Fruit fly (Drosophila melanogaster) whole organism, prepupa: ENCODE results near the gene Sr-CIV.

Experiments
- Blimp-1 ChIP-seq: fragments of 200-800 bp; sonication (Bioruptor generic); optimal IDR thresholded peaks from 3 replicates; lab custom pipeline; 2017; ENCODE audit warnings: missing biosample characterization, missing genetic modification characterization, mild to moderate bottlenecking, moderate library complexity, missing genetic modification reagents
- CG10669 ChIP-seq: fragments of 200-800 bp; sonication (Bioruptor generic); optimal IDR thresholded peaks from 3 replicates; lab custom pipeline; 2018; ENCODE audit warnings: missing biosample characterization, mild to moderate bottlenecking, missing genetic modification characterization, moderate library complexity
- CG11294 ChIP-seq: fragments of 200-800 bp; sonication (Bioruptor generic); IDR thresholded peaks from 2 replicates; pipeline ENCODE4 v1.3.6; 2022; ENCODE audit warnings: missing biosample characterization, missing genetic modification characterization
- CG11762 ChIP-seq: fragments of 200-800 bp; sonication (Bioruptor generic); optimal IDR thresholded peaks from 3 replicates; lab custom pipeline; 2016; ENCODE audit warnings: missing biosample characterization, missing genetic modification characterization; ENCODE audit not compliant: insufficient read depth
- CG11902 ChIP-seq: fragments of 200-800 bp; sonication (Bioruptor generic); optimal IDR thresholded peaks from 3 replicates; lab custom pipeline; 2016; ENCODE audit warnings: missing biosample characterization, missing genetic modification characterization
- CG15336 ChIP-seq: fragments of 200-800 bp; sonication (Bioruptor generic); IDR thresholded peaks from 2 replicates; pipeline ENCODE4 v1.3.6; 2022; ENCODE audit warnings: missing biosample characterization, missing genetic modification characterization
- CG1621 ChIP-seq: fragments of 200-800 bp; sonication (Bioruptor generic); optimal IDR thresholded peaks from 3 replicates; lab custom pipeline; 2018; ENCODE audit warnings: missing biosample characterization, mild to moderate bottlenecking, missing genetic modification characterization
- CG16779 ChIP-seq: fragments of 200-800 bp; sonication (Bioruptor generic); optimal IDR thresholded peaks from 3 replicates; lab custom pipeline; 2017; ENCODE audit warnings: missing biosample characterization, mild to moderate bottlenecking, missing genetic modification characterization
- CG3032 ChIP-seq: fragments of 200-800 bp; optimal IDR thresholded peaks from 2 replicates; lab custom pipeline; 2019; ENCODE audit warnings: missing biosample characterization, mild to moderate bottlenecking, missing genetic modification characterization, moderate library complexity
- CG31627 ChIP-seq: fragments of 200-800 bp; sonication (Bioruptor generic); optimal IDR thresholded peaks from 3 replicates; lab custom pipeline; 2016; ENCODE audit warnings: missing biosample characterization, missing genetic modification characterization
- CG32006 ChIP-seq: fragments of 200-800 bp; sonication (Bioruptor generic); optimal IDR thresholded peaks from 3 replicates; lab custom pipeline; 2017; ENCODE audit warnings: missing biosample characterization, mild to moderate bottlenecking, missing genetic modification characterization
- CG34406 ChIP-seq: fragments of 200-800 bp; sonication (Bioruptor generic); optimal IDR thresholded peaks from 3 replicates; lab custom pipeline; 2016; ENCODE audit warnings: missing biosample characterization, missing genetic modification characterization
- CG3919 ChIP-seq: fragments of 200-800 bp; sonication (Bioruptor generic); optimal IDR thresholded peaks from 3 replicates; lab custom pipeline; 2016; ENCODE audit warnings: missing biosample characterization, missing genetic modification characterization
- CG4318 ChIP-seq: fragments of 200-800 bp; sonication (Bioruptor generic); optimal IDR thresholded peaks from 3 replicates; lab custom pipeline; 2017; ENCODE audit warnings: missing biosample characterization, mild to moderate bottlenecking, missing genetic modification characterization
- CG6163 ChIP-seq: fragments of 200-800 bp; sonication (Bioruptor generic); IDR thresholded peaks from 3 replicates; pipeline ENCODE4 v1.3.6; 2022; ENCODE audit warnings: missing biosample characterization, missing genetic modification characterization
- CG6276 ChIP-seq: fragments of 200-800 bp; sonication (Bioruptor generic); optimal IDR thresholded peaks from 2 replicates; lab custom pipeline; 2017; ENCODE audit warnings: missing biosample characterization, mild to moderate bottlenecking, missing genetic modification characterization
- CG6792 ChIP-seq: fragments of 200-800 bp; sonication (Bioruptor generic); optimal IDR thresholded peaks from 3 replicates; lab custom pipeline; 2016; ENCODE audit warnings: missing biosample characterization, missing genetic modification characterization
- CG6808 ChIP-seq: fragments of 200-800 bp; sonication (Bioruptor generic); optimal IDR thresholded peaks from 3 replicates; lab custom pipeline; 2017; ENCODE audit warnings: missing biosample characterization, missing genetic modification characterization, mild to moderate bottlenecking, moderate library complexity, missing genetic modification reagents
- CG6854 ChIP-seq: fragments of 200-800 bp; sonication (Bioruptor generic); optimal IDR thresholded peaks from 2 replicates; lab custom pipeline; 2017; ENCODE audit warnings: missing biosample characterization, mild to moderate bottlenecking, missing genetic modification characterization
- CG7368 ChIP-seq: fragments of 200-800 bp; sonication (Bioruptor generic); optimal IDR thresholded peaks from 3 replicates; lab custom pipeline; 2016; ENCODE audit warnings: missing biosample characterization, missing genetic modification characterization
- CG8319 ChIP-seq: fragments of 200-800 bp; sonication (Bioruptor generic); optimal IDR thresholded peaks from 3 replicates; lab custom pipeline; 2016; ENCODE audit warnings: missing biosample characterization, missing genetic modification characterization
- CG8632 ChIP-seq: fragments of 200-800 bp; sonication (Bioruptor generic); optimal IDR thresholded peaks from 3 replicates; lab custom pipeline; 2016; ENCODE audit warnings: missing biosample characterization, missing genetic modification characterization
- CG9139 ChIP-seq: fragments of 200-800 bp; sonication (Bioruptor generic); optimal IDR thresholded peaks from 3 replicates; lab custom pipeline; 2017; ENCODE audit warnings: missing biosample characterization, mild to moderate bottlenecking, missing genetic modification characterization
- Eip75B ChIP-seq: fragments of 200-800 bp; sonication (Bioruptor generic); optimal IDR thresholded peaks from 3 replicates; lab custom pipeline; 2016; ENCODE audit warnings: missing biosample characterization, missing genetic modification characterization
- Eip78C ChIP-seq: fragments of 200-800 bp; sonication (Bioruptor generic); peaks from one replicate; lab custom pipeline; 2016; ENCODE audit warnings: missing biosample characterization, missing genetic modification characterization
- Ets21C ChIP-seq: fragments of 200-800 bp; sonication (Bioruptor generic); optimal IDR thresholded peaks from 3 replicates; lab custom pipeline; 2016; ENCODE audit warnings: missing biosample characterization, missing genetic modification characterization
- Ets96B ChIP-seq: fragments of 200-800 bp; optimal IDR thresholded peaks from 2 replicates; lab custom pipeline; 2019; ENCODE audit warnings: missing biosample characterization, mild to moderate bottlenecking, missing genetic modification characterization, moderate library complexity
- Gug ChIP-seq: fragments of 200-800 bp; sonication (Bioruptor generic); IDR thresholded peaks from 2 replicates; pipeline ENCODE4 v1.3.6; 2022; ENCODE audit warnings: missing biosample characterization, missing genetic modification characterization
- Hr38 ChIP-seq: sonication (Bioruptor generic); optimal IDR thresholded peaks from 2 replicates; lab custom pipeline; 2016; ENCODE audit warnings: missing biosample characterization, missing genetic modification characterization
- Hr39 ChIP-seq: fragments of 200-800 bp; sonication (Bioruptor generic); optimal IDR thresholded peaks from 2 replicates; lab custom pipeline; 2016; ENCODE audit warnings: missing biosample characterization, missing genetic modification characterization
- Hr4 ChIP-seq: fragments of 200-800 bp; sonication (Bioruptor generic); optimal IDR thresholded peaks from 3 replicates; lab custom pipeline; 2016; ENCODE audit warnings: missing biosample characterization, missing genetic modification characterization
- Lpt ChIP-seq: fragments of 200-800 bp; sonication (Bioruptor generic); optimal IDR thresholded peaks from 3 replicates; lab custom pipeline; 2016; ENCODE audit warnings: missing biosample characterization, missing genetic modification characterization
- Met ChIP-seq: fragments of 200-800 bp; sonication (Bioruptor generic); optimal IDR thresholded peaks from 3 replicates; lab custom pipeline; 2016; ENCODE audit warnings: missing biosample characterization, missing genetic modification characterization
- OdsH ChIP-seq: fragments of 200-800 bp; sonication (Bioruptor generic); optimal IDR thresholded peaks from 3 replicates; lab custom pipeline; 2016; ENCODE audit warnings: missing biosample characterization, missing genetic modification characterization
- Sox14 ChIP-seq: fragments of 200-800 bp; sonication (Bioruptor generic); optimal IDR thresholded peaks from 3 replicates; lab custom pipeline; 2016; ENCODE audit warnings: missing biosample characterization, missing genetic modification characterization
- Sox15 ChIP-seq: fragments of 200-800 bp; sonication (Bioruptor generic); optimal IDR thresholded peaks from 3 replicates; lab custom pipeline; 2016; ENCODE audit warnings: missing biosample characterization, missing genetic modification characterization
- achi ChIP-seq: fragments of 200-800 bp; sonication (Bioruptor generic); optimal IDR thresholded peaks from 3 replicates; lab custom pipeline; 2016; ENCODE audit warnings: missing biosample characterization, missing genetic modification characterization
- acj6 ChIP-seq: fragments of 200-800 bp; sonication (Bioruptor generic); optimal IDR thresholded peaks from 3 replicates; lab custom pipeline; 2016; ENCODE audit warnings: missing biosample characterization, missing genetic modification characterization
- cyc ChIP-seq: fragments of 200-800 bp; sonication (Bioruptor generic); optimal IDR thresholded peaks from 3 replicates; lab custom pipeline; 2016; ENCODE audit warnings: missing biosample characterization, missing genetic modification characterization
- esn ChIP-seq: fragments of 200-800 bp; sonication (Bioruptor generic); optimal IDR thresholded peaks from 2 replicates; lab custom pipeline; 2016; ENCODE audit warnings: missing biosample characterization, mild to moderate bottlenecking, missing genetic modification characterization, moderate library complexity
- fd59A ChIP-seq: fragments of 200-800 bp; sonication (Bioruptor generic); optimal IDR thresholded peaks from 2 replicates; lab custom pipeline; 2017; ENCODE audit warnings: missing biosample characterization, mild to moderate bottlenecking, missing genetic modification characterization, missing genetic modification reagents
- fd85E ChIP-seq: fragments of 200-800 bp; sonication (Bioruptor generic); optimal IDR thresholded peaks from 3 replicates; lab custom pipeline; 2016; ENCODE audit warnings: missing biosample characterization, missing genetic modification characterization
- lz ChIP-seq: fragments of 200-800 bp; sonication (Bioruptor generic); optimal IDR thresholded peaks from 3 replicates; lab custom pipeline; 2016; ENCODE audit warnings: missing biosample characterization, missing genetic modification characterization
- pdm3 ChIP-seq: fragments of 200-800 bp; sonication (Bioruptor generic); optimal IDR thresholded peaks from 3 replicates; lab custom pipeline; 2016; ENCODE audit warnings: missing biosample characterization, missing genetic modification characterization
- salr ChIP-seq, 2 experiments: fragments of 200-800 bp; sonication (Bioruptor generic); optimal IDR thresholded peaks; 3 replicates each; lab custom pipeline; 2016 to 2018; ENCODE audit warnings: missing biosample characterization in 2 of 2, missing genetic modification characterization in 2 of 2, mild to moderate bottlenecking in 1 of 2
- spab ChIP-seq: fragments of 200-800 bp; sonication (Bioruptor generic); optimal IDR thresholded peaks from 2 replicates; lab custom pipeline; 2017; ENCODE audit warnings: missing biosample characterization, mild to moderate bottlenecking, missing genetic modification characterization, missing genetic modification reagents
- ss ChIP-seq, 2 experiments: fragments of 200-800 bp; sonication (Bioruptor generic); optimal IDR thresholded peaks; 2 replicates in 1 of 2; 3 replicates in 1 of 2; lab custom pipeline; 2017 to 2018; ENCODE audit warnings: mild to moderate bottlenecking in 2 of 2, missing biosample characterization in 2 of 2, missing genetic modification characterization in 2 of 2, moderate library complexity in 1 of 2
- svp ChIP-seq: fragments of 200-800 bp; sonication (Bioruptor generic); peaks from one replicate; lab custom pipeline; 2016; ENCODE audit warnings: missing biosample characterization, missing genetic modification characterization
- topi ChIP-seq: fragments of 200-800 bp; sonication (Bioruptor generic); optimal IDR thresholded peaks from 3 replicates; lab custom pipeline; 2016; ENCODE audit warnings: missing biosample characterization, missing genetic modification characterization
- vri ChIP-seq: fragments of 200-800 bp; sonication (Bioruptor generic); optimal IDR thresholded peaks from 3 replicates; lab custom pipeline; 2016; ENCODE audit warnings: missing biosample characterization, mild to moderate bottlenecking, missing genetic modification characterization

Gene Sr-CIV

dm6 chr2L:3569892-3570291 is 46.0 kb upstream of the Sr-CIV start (continued):
- no peak for TF ChIP-seq CG16779 (tag; lab: Kevin White, UChicago)
- no peak for TF ChIP-seq CG34406 (GFP tag; lab: Kevin White, UChicago)
- TF ChIP-seq CG3919 (GFP tag; lab: Kevin White, UChicago) = no peak
- TF ChIP-seq Blimp-1 (GFP tag; lab: Kevin White, UChicago) = no peak
- peak; percentile 41 for TF ChIP-seq Hr39 (GFP tag; lab: Kevin White, UChicago)
- no peak for TF ChIP-seq CG10669
- TF ChIP-seq Ets96B (tag; lab: Kevin White, UChicago) = no peak
- no peak for TF ChIP-seq ss (GFP tag; optimal IDR thresholded peaks at IDR 0.05; lab: Kevin White, UChicago)
- TF ChIP-seq CG9139 (GFP tag; lab: Kevin White, UChicago) = no peak
- TF ChIP-seq, all 60 proteins: peak for 18

dm6 chr2L:3567394-3567793 is 43.5 kb upstream of the Sr-CIV start:
- TF ChIP-seq spab (GFP tag; lab: Kevin White, UChicago) (no peak), CG6808 (GFP tag; lab: Kevin White, UChicago) (no peak), salr (GFP tag; optimal IDR thresholded peaks at IDR 0.05; lab: Kevin White, UChicago) (no peak), lz (GFP tag; lab: Kevin White, UChicago) (peak; percentile 22), cyc (GFP tag; lab: Kevin White, UChicago) (peak; percentile 42), Hr38 (GFP tag; lab: Kevin White, UChicago) (no peak), Lpt (no peak), Hr4 (GFP tag; lab: Kevin White, UChicago) (peak; percentile 13), CG9139 (GFP tag; lab: Kevin White, UChicago) (no peak), Met (GFP tag; lab: Kevin White, UChicago) (peak; percentile 46), CG11902 (GFP tag; lab: Kevin White, UChicago) (no peak), CG8632 (GFP tag; lab: Kevin White, UChicago) (no peak), svp (GFP tag; lab: Kevin White, UChicago) (peak; percentile 64), acj6 (GFP tag; lab: Kevin White, UChicago) (no peak), Sox15 (GFP tag; lab: Kevin White, UChicago) (no peak), CG15336 (GFP tag; lab: Robert Waterston, UW) (no peak), CG3032 (tag; lab: Kevin White, UChicago) (peak; percentile 32), CG3919 (GFP tag; lab: Kevin White, UChicago) (peak; percentile 30), topi (peak; percentile 35), CG6854 (GFP tag; lab: Kevin White, UChicago) (no peak), esn (GFP tag; lab: Kevin White, UChicago) (peak; percentile 40), CG11294 (GFP tag; lab: Robert Waterston, UW) (no peak), CG8319 (GFP tag; lab: Kevin White, UChicago) (no peak), CG10669 (peak; percentile 34), Eip75B (peak; percentile 16), Gug (GFP tag; lab: Robert Waterston, UW) (no peak), fd85E (GFP tag; lab: Kevin White, UChicago) (no peak), Hr39 (GFP tag; lab: Kevin White, UChicago) (peak; percentile 19), CG4318 (GFP tag; lab: Kevin White, UChicago) (no peak), CG1621 (tag; lab: Kevin White, UChicago) (no peak), Sox14 (GFP tag; lab: Kevin White, UChicago) (no peak), CG32006 (GFP tag; lab: Kevin White, UChicago) (peak; percentile 36), CG11762 (no peak), fd59A (GFP tag; lab: Kevin White, UChicago) (no peak), Ets21C (GFP tag; lab: Kevin White, UChicago) (peak; percentile 24), CG6163 (no peak; the same call in 2 of the 3 replicates), CG31627 (GFP tag; lab: Kevin White, UChicago) (peak; percentile 22), vri (GFP tag; lab: Kevin White, UChicago) (no peak), CG6276 (GFP tag; lab: Kevin White, UChicago) (no peak), pdm3 (GFP tag; lab: Kevin White, UChicago) (peak; percentile 12), CG16779 (tag; lab: Kevin White, UChicago) (peak; percentile 0), Blimp-1 (GFP tag; lab: Kevin White, UChicago) (no peak), CG6792 (GFP tag; lab: Kevin White, UChicago) (peak; percentile 33), CG7368 (GFP tag; lab: Kevin White, UChicago) (no peak), achi (GFP tag; lab: Kevin White, UChicago) (peak; percentile 27), OdsH (GFP tag; lab: Kevin White, UChicago) (peak; percentile 17), Eip78C (GFP tag; lab: Kevin White, UChicago) (peak; percentile 76)
